Fruit fly (Drosophila melanogaster): ENCODE measurements around the gene CG4287.

DNA sequence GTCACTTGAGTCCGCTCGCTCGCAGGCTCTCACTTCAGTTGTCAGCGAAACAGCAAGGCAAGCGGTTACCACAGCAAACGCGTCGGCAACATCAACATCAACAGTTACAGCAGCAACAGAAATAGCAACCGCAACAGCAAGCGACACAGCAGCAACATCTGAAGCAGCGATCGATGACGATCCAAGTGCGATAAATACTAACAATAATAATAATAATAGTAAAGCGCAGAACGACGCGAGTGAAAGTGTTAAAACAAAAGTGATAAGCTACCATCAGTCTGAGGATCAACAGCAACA, 30.9 kb upstream of the CG4287 start:
- TF ChIP-seq psq (optimal IDR thresholded peaks at IDR 0.05) (no peak), usp (GFP tag; optimal IDR thresholded peaks at IDR 0.05) (no peak), Dll (optimal IDR thresholded peaks at IDR 0.05) (no peak), CG8478 (optimal IDR thresholded peaks at IDR 0.05) (no peak), pan (optimal IDR thresholded peaks at IDR 0.05) (no peak), EcR (GFP tag; optimal IDR thresholded peaks at IDR 0.05) (no peak)
